Worm (Caenorhabditis elegans): ENCODE measurements around the gene ast-1.

ce11 chrII:4173398-4173797 lies 38.2 kb upstream of the ast-1 start, which contains the start of gene R03H10.6:
- TF ChIP-seq skn-1 (tag; optimal IDR thresholded peaks at IDR 0.05) (no peak), alr-1 (tag; optimal IDR thresholded peaks at IDR 0.05) (no peak), ceh-82 (tag; optimal IDR thresholded peaks at IDR 0.05) (no peak), elt-3 (tag; optimal IDR thresholded peaks at IDR 0.05) (no peak), R02D3.7 (tag; optimal IDR thresholded peaks at IDR 0.05) (no peak), fos-1 (tag; optimal IDR thresholded peaks at IDR 0.05) (no peak), lin-39 (tag; optimal IDR thresholded peaks at IDR 0.05) (no peak), unc-39 (tag; optimal IDR thresholded peaks at IDR 0.05) (no peak), ztf-4 (tag; optimal IDR thresholded peaks at IDR 0.05) (no peak)

Measured in whole organism, L2 larva.